Worm (Caenorhabditis elegans) whole organism, L2 larva: ENCODE measurements around the gene srw-38.

Source experiments
- F13H6.1 ChIP-seq: sonication (generic microtip); optimal IDR thresholded peaks from 2 replicates; lab custom pipeline; 2016; ENCODE audit warnings: missing genetic modification characterization, missing compliant biosample characterization
- ZK546.5 ChIP-seq: sonication (generic microtip); optimal IDR thresholded peaks from 2 replicates; lab custom pipeline; 2017; ENCODE audit warnings: missing biosample characterization, missing genetic modification characterization
- ceh-82 ChIP-seq: fragments of 150-350 bp; optimal IDR thresholded peaks from 2 replicates; lab custom pipeline; 2014; ENCODE audit warnings: missing biosample characterization, missing genetic modification characterization
- dmd-4 ChIP-seq: sonication (generic microtip); optimal IDR thresholded peaks from 2 replicates; lab custom pipeline; 2017; ENCODE audit warnings: missing biosample characterization, missing genetic modification characterization
- gmeb-1 ChIP-seq: fragments of 150-350 bp; optimal IDR thresholded peaks from 2 replicates; lab custom pipeline; 2014; ENCODE audit warnings: missing biosample characterization, missing genetic modification characterization
- lin-13 ChIP-seq: fragments of 150-350 bp; optimal IDR thresholded peaks from 2 replicates; lab custom pipeline; 2014; ENCODE audit warnings: missing biosample characterization, missing genetic modification reagents, missing genetic modification characterization
- lin-39 ChIP-seq: fragments of 150-350 bp; optimal IDR thresholded peaks from 2 replicates; lab custom pipeline; 2014; ENCODE audit warnings: missing biosample characterization, missing genetic modification reagents, missing genetic modification characterization
- mdl-1 ChIP-seq, 2 experiments: fragments of 150-350 bp in 1 of 2; sonication (generic microtip) in 1 of 2; optimal IDR thresholded peaks; 2 replicates each; lab custom pipeline; 2017; ENCODE audit warnings: missing biosample characterization in 2 of 2, missing genetic modification characterization in 2 of 2
- snpc-4 ChIP-seq: fragments of 150-350 bp; optimal IDR thresholded peaks from 2 replicates; lab custom pipeline; 2014; ENCODE audit warnings: missing biosample characterization, missing genetic modification characterization
- unc-62 ChIP-seq: fragments of 150-350 bp; optimal IDR thresholded peaks from 2 replicates; lab custom pipeline; 2014; ENCODE audit warnings: missing biosample characterization, missing genetic modification reagents, missing genetic modification characterization
- ztf-11 ChIP-seq: sonication (generic microtip); optimal IDR thresholded peaks from 2 replicates; lab custom pipeline; 2017; ENCODE audit warnings: missing biosample characterization, missing genetic modification characterization

DNA sequence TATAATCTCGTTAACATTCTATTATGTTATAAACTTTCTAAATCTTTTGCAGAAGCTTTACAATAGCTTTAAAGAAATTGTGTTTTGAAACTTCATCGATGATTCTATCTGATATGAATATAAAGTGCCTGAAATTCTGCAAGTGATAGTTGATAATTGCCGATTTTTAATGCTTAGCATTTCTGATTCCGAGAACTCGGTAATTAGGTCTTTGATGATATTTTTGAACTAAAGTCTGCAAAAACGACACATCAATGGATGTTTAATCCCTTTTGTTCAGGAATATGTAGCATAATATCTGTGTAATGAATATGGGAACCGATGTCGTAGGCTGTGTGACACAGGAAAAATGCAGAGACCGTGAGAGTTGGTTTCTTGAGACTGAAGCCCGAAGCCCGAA, 33.4 kb upstream of the srw-38 start:
- no peak for TF ChIP-seq unc-62
- no peak for TF ChIP-seq mdl-1 (tag; optimal IDR thresholded peaks at IDR 0.05; lab: Kevin White, UChicago)
- TF ChIP-seq snpc-4 (tag; lab: Kevin White, UChicago) = no peak
- no peak for TF ChIP-seq gmeb-1 (tag; lab: Kevin White, UChicago)
- no peak for TF ChIP-seq F13H6.1
- no peak for TF ChIP-seq ztf-11 (tag; lab: Kevin White, UChicago)
- TF ChIP-seq lin-39 (tag; lab: Kevin White, UChicago) = no peak
- no peak for TF ChIP-seq ZK546.5 (tag; lab: Kevin White, UChicago)
- TF ChIP-seq dmd-4 (tag; lab: Kevin White, UChicago) = no peak
- no peak for TF ChIP-seq lin-13 (GFP tag; lab: Kevin White, UChicago)
- TF ChIP-seq ceh-82 (tag; lab: Kevin White, UChicago) = no peak
